Worm (Caenorhabditis elegans) whole organism, early embryonic: Measurements from ENCODE around the gene gst-42.

Experiments used
- F13C5.2 ChIP-seq: sonication (generic microtip); optimal IDR thresholded peaks from 2 replicates; lab custom pipeline; 2017; ENCODE audit warnings: mild to moderate bottlenecking, missing genetic modification characterization, inconsistent platforms, missing compliant biosample characterization
- ama-1 ChIP-seq: fragments of 150-350 bp; optimal IDR thresholded peaks from 2 replicates; lab custom pipeline; 2014
- hnd-1 ChIP-seq: sonication (generic microtip); optimal IDR thresholded peaks from 2 replicates; lab custom pipeline; 2016; ENCODE audit warnings: missing genetic modification characterization, missing compliant biosample characterization
- scrt-1 ChIP-seq: fragments of 200-800 bp; sonication (Bioruptor generic); IDR thresholded peaks from 2 replicates; pipeline ENCODE4 v1.3.6; 2022; ENCODE audit warnings: missing genetic modification characterization, missing compliant biosample characterization

- TF ChIP-seq ama-1 (lab: Kevin White, UChicago) = no peak
- TF ChIP-seq F13C5.2 (tag; lab: Kevin White, UChicago) = no peak
- no peak for TF ChIP-seq hnd-1 (tag; lab: Kevin White, UChicago)
- TF ChIP-seq scrt-1 (GFP tag; lab: Robert Waterston, UW) = no peak
Measured at ce11 chrX:11696696-11697095, 31.0 kb downstream of the gst-42 start, which contains the start of gene C44C10.12.
